Worm (Caenorhabditis elegans): ENCODE results near the gene nlp-70.

DNA sequence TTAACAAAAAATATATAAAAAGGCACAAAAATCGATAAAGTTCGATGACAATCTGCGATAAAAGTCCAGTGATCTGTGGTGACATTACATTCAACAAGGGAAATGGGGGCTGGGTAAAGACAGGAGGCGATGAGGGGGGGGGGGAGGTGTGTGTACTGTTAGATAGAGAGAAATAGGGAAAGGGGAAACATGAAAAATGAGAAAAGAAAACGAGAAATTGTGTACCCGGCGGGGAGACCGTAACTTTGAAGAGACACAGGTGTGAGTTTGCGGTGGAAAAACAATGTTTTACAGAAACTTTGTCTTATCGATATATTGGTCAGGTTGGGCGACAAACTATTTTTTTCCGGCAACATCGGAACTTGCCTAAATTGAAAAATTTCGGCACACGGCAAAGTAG is 12.4 kb downstream of the nlp-70 start:
- TF ChIP-seq lin-15B (tag; optimal IDR thresholded peaks at IDR 0.05) (no peak), tbx-2 (tag; optimal IDR thresholded peaks at IDR 0.05) (no peak), fos-1 (tag; optimal IDR thresholded peaks at IDR 0.05) (no peak), unc-39 (tag; optimal IDR thresholded peaks at IDR 0.05) (no peak), R02D3.7 (tag; optimal IDR thresholded peaks at IDR 0.05) (no peak), egl-27 (tag; optimal IDR thresholded peaks at IDR 0.05) (no peak), nhr-25 (tag; optimal IDR thresholded peaks at IDR 0.05) (no peak), daf-12 (tag; optimal IDR thresholded peaks at IDR 0.05) (no peak), snpc-4 (tag; optimal IDR thresholded peaks at IDR 0.05) (no peak), aly-2 (tag; optimal IDR thresholded peaks at IDR 0.05) (no peak), ama-1 (optimal IDR thresholded peaks at IDR 0.05) (no peak), nhr-23 (tag; optimal IDR thresholded peaks at IDR 0.05) (no peak), skn-1 (tag; optimal IDR thresholded peaks at IDR 0.05) (no peak), jun-1 (tag; optimal IDR thresholded peaks at IDR 0.05) (no peak)
